Fruit fly (Drosophila melanogaster): Measurements from ENCODE around the gene Cyt-b5-r.

DNA sequence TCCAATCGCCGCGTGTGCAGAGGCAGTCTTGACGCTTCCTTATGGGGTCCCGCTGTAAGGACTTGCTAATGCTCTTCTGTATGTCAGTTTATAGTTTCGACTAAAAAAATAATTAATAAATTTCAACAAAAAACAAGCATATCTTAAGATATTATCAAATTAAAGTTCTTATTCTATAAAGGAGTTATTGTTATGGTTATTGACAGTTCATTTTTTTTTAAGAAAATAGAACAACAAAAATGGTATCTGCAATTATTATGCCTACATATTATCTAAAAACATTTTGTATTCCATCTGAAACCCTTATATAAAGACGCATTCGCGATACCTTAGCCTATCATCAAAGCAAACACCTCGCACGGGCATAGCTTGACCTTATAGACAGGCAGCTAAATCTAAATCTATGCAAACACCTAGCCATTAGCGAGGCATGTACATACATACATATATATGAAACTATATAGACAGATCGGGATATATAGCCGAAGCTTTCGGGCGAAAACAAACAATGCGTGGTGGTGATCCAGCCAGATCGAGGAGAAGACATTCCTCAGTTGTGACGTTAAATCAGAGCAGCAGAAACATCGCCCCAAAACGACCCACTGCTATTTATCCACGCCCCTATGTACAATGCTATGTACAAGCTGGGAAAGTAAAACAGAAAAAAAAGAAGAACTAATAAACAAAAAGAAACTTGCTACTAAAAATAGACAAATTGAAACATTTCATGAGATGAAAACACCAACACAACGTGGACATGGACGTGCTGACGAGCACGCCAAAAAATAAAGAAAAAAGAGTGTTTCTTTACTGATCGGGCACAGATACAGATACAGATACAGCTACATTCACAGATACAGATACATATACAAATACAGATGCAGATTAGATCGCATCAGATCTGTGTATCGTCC lies 29.8 kb downstream of the Cyt-b5-r start, which contains the start of gene ppk17:
- TF ChIP-seq CG5204 (GFP tag; optimal IDR thresholded peaks at IDR 0.05), result no peak
- TF ChIP-seq cnc (optimal IDR thresholded peaks at IDR 0.05), result no peak
